Fruit fly (Drosophila melanogaster) whole organism, wandering third instar larva: ENCODE results near the gene CG46304.
A peak's percentile ranks its signal among the peaks of the same experiment; 100 is the strongest.

Experiments used
- Abd-B ChIP-seq: fragments of >200 bp; optimal IDR thresholded peaks from 2 replicates; lab custom pipeline; 2017; ENCODE audit warnings: missing biosample characterization, missing genetic modification characterization
- CG32264 ChIP-seq: fragments of 200-800 bp; sonication (Bioruptor generic); optimal IDR thresholded peaks from 2 replicates; lab custom pipeline; 2016; ENCODE audit warnings: missing biosample characterization, missing genetic modification characterization
- CG9705 ChIP-seq: fragments of 200-800 bp; sonication (Bioruptor generic); optimal IDR thresholded peaks from 2 replicates; lab custom pipeline; 2018; ENCODE audit warnings: missing biosample characterization, mild to moderate bottlenecking, missing genetic modification characterization
- Dfd ChIP-seq: fragments of >200 bp; optimal IDR thresholded peaks from 2 replicates; lab custom pipeline; 2017; ENCODE audit warnings: missing biosample characterization, missing genetic modification characterization
- Dif ChIP-seq: fragments of 200-275, 200-300 bp; sonication (Bioruptor generic); optimal IDR thresholded peaks from 2 replicates; lab custom pipeline; 2018; ENCODE audit warnings: missing biosample characterization, missing genetic modification characterization; ENCODE audit not compliant: partially characterized antibody
- GATAd ChIP-seq: sonication (Bioruptor generic); optimal IDR thresholded peaks from 2 replicates; lab custom pipeline; 2016; ENCODE audit warnings: missing biosample characterization, missing genetic modification characterization
- Hnf4 ChIP-seq: fragments of 200-800 bp; sonication (Bioruptor generic); optimal IDR thresholded peaks from 2 replicates; lab custom pipeline; 2016; ENCODE audit warnings: missing biosample characterization, mild to moderate bottlenecking, missing genetic modification characterization
- Hr78 ChIP-seq: fragments of >200 bp; optimal IDR thresholded peaks from 2 replicates; lab custom pipeline; 2017; ENCODE audit warnings: missing biosample characterization, missing genetic modification characterization
- Hr83 ChIP-seq: fragments of 200-300 bp; sonication (Bioruptor generic); optimal IDR thresholded peaks from 2 replicates; lab custom pipeline; 2016; ENCODE audit warnings: missing biosample characterization, mild to moderate bottlenecking, missing genetic modification characterization, moderate library complexity; ENCODE audit not compliant: poor library complexity, severe bottlenecking
- Mio ChIP-seq: sonication (Bioruptor generic); optimal IDR thresholded peaks from 2 replicates; lab custom pipeline; 2016; ENCODE audit warnings: missing biosample characterization, missing genetic modification characterization
- N ChIP-seq: fragments of >200 bp; optimal IDR thresholded peaks from 2 replicates; lab custom pipeline; 2018; ENCODE audit warnings: missing biosample characterization, missing external identifiers, missing genetic modification characterization
- OdsH ChIP-seq: fragments of 200-800 bp; sonication (Bioruptor generic); optimal IDR thresholded peaks from 2 replicates; lab custom pipeline; 2016; ENCODE audit warnings: missing biosample characterization, mild to moderate bottlenecking, missing genetic modification characterization
- Rel ChIP-seq, 2 experiments: fragments of 200-800 bp; sonication (Bioruptor generic) in 1 of 2; optimal IDR thresholded peaks; 2 replicates in 1 of 2; 3 replicates in 1 of 2; lab custom pipeline; 2016 to 2019; ENCODE audit warnings: mild to moderate bottlenecking in 2 of 2, missing biosample characterization in 2 of 2, missing genetic modification characterization in 2 of 2, moderate library complexity in 1 of 2
- Sp1 ChIP-seq: fragments of 200-800 bp; sonication (Bioruptor generic); optimal IDR thresholded peaks from 3 replicates; lab custom pipeline; 2019; ENCODE audit warnings: missing biosample characterization, mild to moderate bottlenecking, missing genetic modification characterization, moderate library complexity
- Vsx2 ChIP-seq: fragments of 200-300, 225-300 bp; sonication (Bioruptor generic); optimal IDR thresholded peaks from 2 replicates; lab custom pipeline; 2018; ENCODE audit warnings: missing biosample characterization, missing genetic modification characterization; ENCODE audit not compliant: partially characterized antibody
- br ChIP-seq: fragments of 200-800 bp; sonication (Bioruptor generic); optimal IDR thresholded peaks from 2 replicates; lab custom pipeline; 2016; ENCODE audit warnings: missing biosample characterization, missing genetic modification characterization
- brk ChIP-seq: fragments of 200-800 bp; sonication (Bioruptor generic); optimal IDR thresholded peaks from 2 replicates; lab custom pipeline; 2016; ENCODE audit warnings: missing biosample characterization, mild to moderate bottlenecking, missing genetic modification characterization
- dmrt93B ChIP-seq: fragments of 200-800 bp; sonication (Bioruptor generic); optimal IDR thresholded peaks from 2 replicates; lab custom pipeline; 2018; ENCODE audit warnings: missing biosample characterization, mild to moderate bottlenecking, missing genetic modification characterization
- dsf ChIP-seq: sonication (Bioruptor generic); optimal IDR thresholded peaks from 2 replicates; lab custom pipeline; 2016; ENCODE audit warnings: missing biosample characterization, missing genetic modification characterization, borderline replicate concordance
- foxo ChIP-seq, 2 experiments: fragments of 200-800 bp; sonication (Bioruptor generic); optimal IDR thresholded peaks; 2 replicates in 1 of 2; 3 replicates in 1 of 2; lab custom pipeline; 2016 to 2017; ENCODE audit warnings: missing biosample characterization in 2 of 2, missing genetic modification characterization in 2 of 2
- fru ChIP-seq: fragments of 200-800 bp; sonication (Bioruptor generic); optimal IDR thresholded peaks from 3 replicates; lab custom pipeline; 2016; ENCODE audit warnings: missing biosample characterization, mild to moderate bottlenecking, missing genetic modification characterization
- h ChIP-seq: fragments of 200-800 bp; sonication (Bioruptor generic); optimal IDR thresholded peaks from 3 replicates; lab custom pipeline; 2016; ENCODE audit warnings: missing biosample characterization, mild to moderate bottlenecking, missing genetic modification characterization
- jim ChIP-seq: fragments of 175-275, 200-325 bp; sonication (Bioruptor generic); optimal IDR thresholded peaks from 2 replicates; lab custom pipeline; 2016; ENCODE audit warnings: missing biosample characterization, mild to moderate bottlenecking, missing genetic modification characterization
- lola ChIP-seq: fragments of >200 bp; optimal IDR thresholded peaks from 2 replicates; lab custom pipeline; 2017; ENCODE audit warnings: missing biosample characterization, missing genetic modification characterization
- pan ChIP-seq: fragments of >200 bp; optimal IDR thresholded peaks from 2 replicates; lab custom pipeline; 2017
- psq ChIP-seq: fragments of 200-800 bp; sonication (Bioruptor generic); optimal IDR thresholded peaks from 3 replicates; lab custom pipeline; 2017; ENCODE audit warnings: missing biosample characterization, mild to moderate bottlenecking, missing genetic modification characterization, moderate library complexity
- rgr ChIP-seq: fragments of 200-800 bp; sonication (Bioruptor generic); optimal IDR thresholded peaks from 3 replicates; lab custom pipeline; 2016; ENCODE audit warnings: missing biosample characterization, mild to moderate bottlenecking, missing genetic modification characterization
- sage ChIP-seq: fragments of 200-800 bp; sonication (Bioruptor generic); optimal IDR thresholded peaks from 2 replicates; lab custom pipeline; 2016; ENCODE audit warnings: missing biosample characterization, mild to moderate bottlenecking, missing genetic modification characterization
- sv ChIP-seq: fragments of 200-800 bp; sonication (Bioruptor generic); optimal IDR thresholded peaks from 3 replicates; lab custom pipeline; 2016; ENCODE audit warnings: missing biosample characterization, missing genetic modification characterization
- tai ChIP-seq: sonication (Bioruptor generic); optimal IDR thresholded peaks from 2 replicates; lab custom pipeline; 2016; ENCODE audit warnings: missing biosample characterization, missing genetic modification characterization
- usp ChIP-seq: fragments of >200 bp; optimal IDR thresholded peaks from 2 replicates; lab custom pipeline; 2017; ENCODE audit warnings: missing biosample characterization, missing genetic modification characterization
- woc ChIP-seq: sonication (Bioruptor generic); optimal IDR thresholded peaks from 2 replicates; lab custom pipeline; 2016; ENCODE audit warnings: missing biosample characterization, mild to moderate bottlenecking, missing genetic modification characterization

The CG46304 gene

dm6 chr2L:18987078-18987895, 41.2 kb downstream of the CG46304 start, which contains the start of the genes Swip-1 and EMC5 (continued):
- TF ChIP-seq Dif (GFP tag; lab: Kevin White, UChicago), result peak; percentile 33

DNA sequence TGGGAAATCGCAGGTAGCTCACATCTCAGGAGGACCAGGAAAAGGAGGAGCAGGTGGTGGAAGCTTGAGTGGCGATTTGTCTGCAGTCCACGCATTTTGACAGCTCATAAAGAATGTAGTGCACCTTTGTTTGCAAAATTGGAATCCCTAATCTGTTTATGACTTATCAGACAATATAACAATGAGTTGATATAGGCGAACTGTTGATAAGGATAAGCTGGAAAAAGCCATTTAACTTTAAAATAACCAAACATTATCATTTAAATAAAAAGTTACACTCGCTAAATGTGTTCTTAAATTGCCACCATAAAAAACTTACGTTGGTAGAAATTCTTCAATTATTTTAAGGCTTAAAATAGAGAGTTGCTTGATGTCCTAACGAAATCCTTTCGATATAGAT, 44.0 kb downstream of the CG46304 start, which contains the start of gene CG15170:
Gene CG15170 (minus strand): TSS at position 101 of the 400 bp plus-strand sequence.
- TF ChIP-seq Hr83 (GFP tag; lab: Kevin White, UChicago), result no peak
- TF ChIP-seq CG9705 (GFP tag; lab: Kevin White, UChicago), result no peak
- no peak for TF ChIP-seq Abd-B

- no peak for TF ChIP-seq sage (GFP tag; lab: Kevin White, UChicago)
- TF ChIP-seq brk (GFP tag; lab: Kevin White, UChicago), result no peak
- no peak for TF ChIP-seq CG9705 (GFP tag; lab: Kevin White, UChicago)
- TF ChIP-seq pan (lab: Kevin White, UChicago), result no peak
- TF ChIP-seq h (GFP tag; lab: Kevin White, UChicago), result no peak
- TF ChIP-seq Hr78 (GFP tag; lab: Kevin White, UChicago), result no peak
- no peak for TF ChIP-seq tai
- no peak for TF ChIP-seq dmrt93B
- TF ChIP-seq CG32264 (GFP tag; lab: Kevin White, UChicago), result no peak
- no peak for TF ChIP-seq rgr (GFP tag; lab: Kevin White, UChicago)
- TF ChIP-seq Sp1, result no peak
- TF ChIP-seq usp (GFP tag; lab: Kevin White, UChicago), result no peak
- TF ChIP-seq Dfd (GFP tag; lab: Kevin White, UChicago), result no peak
- TF ChIP-seq Vsx2 (GFP tag; lab: Kevin White, UChicago), result no peak
- no peak for TF ChIP-seq dsf (GFP tag; lab: Kevin White, UChicago)
- no peak for TF ChIP-seq br
- TF ChIP-seq jim, result no peak
- TF ChIP-seq Rel (GFP tag; optimal IDR thresholded peaks at IDR 0.05; lab: Kevin White, UChicago), result no peak
- TF ChIP-seq Rel (tag; optimal IDR thresholded peaks at IDR 0.05; lab: Kevin White, UChicago), result no peak
- no peak for TF ChIP-seq GATAd
- TF ChIP-seq foxo (GFP tag; optimal IDR thresholded peaks at IDR 0.05; lab: Kevin White, UChicago), result no peak
Measured at dm6 chr2L:18990720-18991119, 44.6 kb downstream of the CG46304 start, which contains the start of gene CG15169. CG15169 (plus strand) TSS chr2L:18991020.

DNA sequence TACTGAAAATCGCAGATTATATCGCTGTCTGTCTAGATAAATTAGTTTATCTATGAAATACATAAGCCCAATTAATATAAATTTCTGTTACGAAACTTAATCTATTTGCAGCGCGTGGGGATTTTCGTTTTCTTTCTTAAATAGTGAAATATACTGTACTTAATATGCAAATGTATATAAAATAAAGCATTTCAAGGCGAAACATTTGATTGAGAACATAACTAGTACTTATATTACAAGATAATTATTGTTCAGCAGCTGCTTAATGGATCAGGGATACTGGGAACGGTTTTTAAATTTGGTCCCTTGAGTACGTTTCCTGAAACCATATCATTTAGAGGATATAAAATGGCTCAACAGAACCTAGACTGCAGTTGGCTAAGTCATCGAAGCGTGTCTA, 46.1 kb downstream of the CG46304 start, which contains the start of gene CG46465:
Gene CG46465 (plus strand): TSS at position 301 of the 400 bp plus-strand sequence.
- TF ChIP-seq woc (GFP tag; lab: Kevin White, UChicago), result no peak
- no peak for TF ChIP-seq OdsH (GFP tag; lab: Kevin White, UChicago)
- no peak for TF ChIP-seq Dfd (GFP tag; lab: Kevin White, UChicago)
- TF ChIP-seq CG32264 (GFP tag; lab: Kevin White, UChicago), result no peak
- TF ChIP-seq lola, result no peak
- TF ChIP-seq h (GFP tag; lab: Kevin White, UChicago), result no peak
- no peak for TF ChIP-seq N (GFP tag; lab: Kevin White, UChicago)
- TF ChIP-seq dmrt93B, result no peak
- TF ChIP-seq Mio (GFP tag; lab: Kevin White, UChicago), result no peak
- TF ChIP-seq fru (GFP tag; lab: Kevin White, UChicago), result no peak
- TF ChIP-seq sv, result no peak
- no peak for TF ChIP-seq foxo (GFP tag; optimal IDR thresholded peaks at IDR 0.05; lab: Kevin White, UChicago)
- TF ChIP-seq psq, result no peak
- TF ChIP-seq Hnf4 (GFP tag; lab: Kevin White, UChicago), result no peak
